Fruit fly (Drosophila melanogaster): Measurements from ENCODE around the gene Tgs1.

The Tgs1 gene

DNA sequence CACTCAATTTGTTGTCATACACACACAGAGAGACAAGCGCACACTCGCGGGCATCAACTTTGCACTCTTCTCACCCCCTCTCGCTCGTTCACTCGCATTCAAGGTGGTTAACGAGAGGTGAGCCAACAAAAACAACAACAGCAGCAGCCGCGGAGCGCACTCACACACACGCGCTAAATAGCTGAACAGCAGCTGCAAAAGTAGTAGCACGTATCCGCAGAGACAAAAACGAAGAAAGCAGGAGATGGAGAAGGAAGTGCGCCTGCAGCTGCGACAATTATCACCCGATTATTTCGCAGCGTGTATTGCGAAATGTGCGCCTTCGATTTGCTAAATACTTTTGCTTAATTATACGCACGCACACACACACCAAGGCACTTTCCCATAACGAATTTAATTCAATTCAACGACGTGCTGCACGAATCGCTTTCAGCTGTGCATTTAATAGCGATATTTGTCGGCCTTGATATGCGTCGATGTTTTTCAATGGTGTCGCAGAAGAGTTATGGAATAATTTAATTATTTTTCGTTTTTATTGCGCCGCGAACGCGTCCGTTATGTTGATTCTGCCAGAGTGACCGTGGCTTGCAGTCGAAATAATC is 43.1 kb downstream of the Tgs1 start (continued):
- TF ChIP-seq crol (GFP tag; IDR thresholded peaks at IDR 0.05): peak; percentile 96
- TF ChIP-seq CG9797 (GFP tag; optimal IDR thresholded peaks at IDR 0.05): no peak
- TF ChIP-seq Hand (GFP tag; optimal IDR thresholded peaks at IDR 0.05): no peak
- TF ChIP-seq wek (GFP tag; optimal IDR thresholded peaks at IDR 0.05): peak; percentile 27
- no peak; the same call in 2 of the 3 replicates for TF ChIP-seq B-H1 (GFP tag; IDR thresholded peaks at IDR 0.05)
- peak; percentile 23 for TF ChIP-seq CG7987 (GFP tag; optimal IDR thresholded peaks at IDR 0.05)
- no peak for TF ChIP-seq CG4707 (GFP tag; optimal IDR thresholded peaks at IDR 0.05)
- TF ChIP-seq CG8478 (optimal IDR thresholded peaks at IDR 0.05): peak; percentile 12
- TF ChIP-seq fd3F (GFP tag; optimal IDR thresholded peaks at IDR 0.05): no peak
- no peak for TF ChIP-seq Ssrp (tag; optimal IDR thresholded peaks at IDR 0.05)
- no peak for TF ChIP-seq tup (GFP tag; optimal IDR thresholded peaks at IDR 0.05)
- TF ChIP-seq sqz (GFP tag; optimal IDR thresholded peaks at IDR 0.05): peak; percentile 8
- no peak for TF ChIP-seq CG9609 (GFP tag; optimal IDR thresholded peaks at IDR 0.05)
- no peak for TF ChIP-seq exex (tag; optimal IDR thresholded peaks at IDR 0.05)
- peak; percentile 6 for TF ChIP-seq CG16815 (GFP tag; optimal IDR thresholded peaks at IDR 0.05)
- no peak for TF ChIP-seq prd (optimal IDR thresholded peaks at IDR 0.05)
- TF ChIP-seq prd (GFP tag; IDR thresholded peaks at IDR 0.05): peak; percentile 58
- peak; percentile 74; the same call in 2 of the 3 replicates for TF ChIP-seq z (GFP tag; IDR thresholded peaks at IDR 0.05)
- no peak for TF ChIP-seq lola (GFP tag; optimal IDR thresholded peaks at IDR 0.05)
- TF ChIP-seq Blimp-1 (GFP tag; optimal IDR thresholded peaks at IDR 0.05): no peak
- no peak for TF ChIP-seq CG10431 (GFP tag; optimal IDR thresholded peaks at IDR 0.05)
- TF ChIP-seq nmo (GFP tag; optimal IDR thresholded peaks at IDR 0.05): no peak
- TF ChIP-seq CG1602 (GFP tag; optimal IDR thresholded peaks at IDR 0.05): no peak
- TF ChIP-seq ftz-f1 (GFP tag; optimal IDR thresholded peaks at IDR 0.05): peak; percentile 97
- TF ChIP-seq CG2129 (GFP tag; IDR thresholded peaks at IDR 0.05; ENCODE audit: partially characterized antibody): no peak
- no peak for TF ChIP-seq CG17186 (GFP tag; optimal IDR thresholded peaks at IDR 0.05)
- peak; percentile 2 for TF ChIP-seq CG2678 (tag; optimal IDR thresholded peaks at IDR 0.05)
- TF ChIP-seq CG12942 (GFP tag; optimal IDR thresholded peaks at IDR 0.05): no peak
- TF ChIP-seq CG13296 (GFP tag; optimal IDR thresholded peaks at IDR 0.05): peak; percentile 28
- TF ChIP-seq CG7745 (tag; optimal IDR thresholded peaks at IDR 0.05): no peak
- TF ChIP-seq CG13424 (tag; optimal IDR thresholded peaks at IDR 0.05): no peak
- peak; percentile 46 for TF ChIP-seq CG4617 (GFP tag; optimal IDR thresholded peaks at IDR 0.05; ENCODE audit: borderline replicate concordance)
- 0 out of 4 replicates have a peak, but pooled peaks have one; percentile 9 for TF ChIP-seq Gug (GFP tag; IDR thresholded peaks at IDR 0.05)
- no peak for TF ChIP-seq CTCF (GFP tag; optimal IDR thresholded peaks at IDR 0.05)
- TF ChIP-seq kni (GFP tag; optimal IDR thresholded peaks at IDR 0.05): no peak
- TF ChIP-seq ssp (GFP tag; IDR thresholded peaks at IDR 0.05): no peak
- peak; percentile 40 for TF ChIP-seq CG33213 (GFP tag; optimal IDR thresholded peaks at IDR 0.05)
- TF ChIP-seq HmgD (GFP tag; optimal IDR thresholded peaks at IDR 0.05): peak; percentile 64
- no peak for TF ChIP-seq insv (GFP tag; optimal IDR thresholded peaks at IDR 0.05)
- TF ChIP-seq CG1603 (tag; optimal IDR thresholded peaks at IDR 0.05): no peak
- TF ChIP-seq slp2 (GFP tag; optimal IDR thresholded peaks at IDR 0.05): no peak
- no peak for TF ChIP-seq Sry-β (GFP tag; optimal IDR thresholded peaks at IDR 0.05)
- no peak for TF ChIP-seq Fer2 (tag; optimal IDR thresholded peaks at IDR 0.05)
- TF ChIP-seq cg (GFP tag; optimal IDR thresholded peaks at IDR 0.05): peak; percentile 94
- TF ChIP-seq seq (GFP tag; IDR thresholded peaks at IDR 0.05): peak; percentile 74
- no peak for TF ChIP-seq Scr (GFP tag; IDR thresholded peaks at IDR 0.05; ENCODE audit: partially characterized antibody)
- TF ChIP-seq tgo (GFP tag; IDR thresholded peaks at IDR 0.05): no peak; the same call in 2 of the 3 replicates
- no peak for TF ChIP-seq hkb (optimal IDR thresholded peaks at IDR 0.05)
- peak; percentile 19; the same call in 1 of the 2 replicates for TF ChIP-seq hkb (GFP tag; IDR thresholded peaks at IDR 0.05)
- no peak; the same call in 1 of the 2 replicates for TF ChIP-seq HLH3B (GFP tag; IDR thresholded peaks at IDR 0.05)
